Worm (Caenorhabditis elegans) whole organism, L4/young adult: ENCODE data around the gene R06F6.8.

Experiments
- W03F9.2 ChIP-seq: fragments of 150-350 bp; optimal IDR thresholded peaks from 2 replicates; lab custom pipeline; 2014; ENCODE audit warnings: missing biosample characterization, missing genetic modification characterization
- dao-5 ChIP-seq: sonication (generic microtip); optimal IDR thresholded peaks from 2 replicates; lab custom pipeline; 2016; ENCODE audit warnings: missing genotype, missing genetic modification characterization, moderate library complexity, missing compliant biosample characterization
- him-1 ChIP-seq: sonication (generic microtip); optimal IDR thresholded peaks from 2 replicates; lab custom pipeline; 2016; ENCODE audit warnings: missing genotype, missing genetic modification reagents, missing genetic modification characterization, missing compliant biosample characterization

DNA sequence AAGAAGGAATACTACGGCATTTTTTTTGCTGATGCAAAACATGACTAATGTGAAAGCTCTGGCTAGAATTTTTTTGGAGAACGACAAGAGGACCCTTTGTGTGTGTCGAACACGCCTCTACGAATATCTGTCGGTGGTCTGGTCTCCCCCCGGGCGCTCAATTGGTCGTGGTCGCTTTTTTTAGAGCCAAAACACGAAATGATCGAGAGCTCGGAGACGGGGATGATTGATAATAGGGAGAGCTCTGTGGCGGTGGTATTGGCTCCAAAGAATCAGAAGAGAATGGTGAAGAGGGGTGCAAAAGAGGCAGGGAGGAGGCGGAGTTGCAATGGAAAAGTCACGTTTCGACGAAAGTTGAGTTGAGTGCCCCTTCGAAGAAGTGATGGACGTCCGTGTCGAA lies 9.8 kb upstream of the R06F6.8 start:
- TF ChIP-seq dao-5 (tag; lab: Kevin White, UChicago): no peak
- no peak for TF ChIP-seq him-1 (tag; lab: Kevin White, UChicago)
- TF ChIP-seq W03F9.2: no peak
